Fruit fly (Drosophila melanogaster) whole organism, embryonic: ENCODE results near the gene CG32079.

Source experiments
- Atf-2 ChIP-seq: fragments of 200-800 bp; sonication (Bioruptor generic); optimal IDR thresholded peaks from 2 replicates; lab custom pipeline; 2016; ENCODE audit warnings: missing biosample characterization, missing genetic modification characterization
- Atf6 ChIP-seq: fragments of 200-800 bp; sonication (Bioruptor generic); IDR thresholded peaks from 2 replicates; pipeline ENCODE4 v1.3.6; 2022; ENCODE audit warnings: missing biosample characterization, missing genetic modification characterization
- Awh ChIP-seq: fragments of 200-800 bp; sonication (Bioruptor generic); IDR thresholded peaks from 2 replicates; pipeline ENCODE4, ENCODE4 v1.3.6; 2022; ENCODE audit warnings: missing biosample characterization, missing genetic modification characterization
- CG12769 ChIP-seq: fragments of 200-800 bp; sonication (Bioruptor generic); optimal IDR thresholded peaks from 2 replicates; lab custom pipeline; 2019; ENCODE audit warnings: missing biosample characterization, mild to moderate bottlenecking, missing genetic modification characterization, moderate library complexity
- CG13775 ChIP-seq: fragments of 200-800 bp; sonication (Bioruptor generic); optimal IDR thresholded peaks from 3 replicates; lab custom pipeline; 2017; ENCODE audit warnings: missing biosample characterization, mild to moderate bottlenecking, missing genetic modification characterization
- CG15269 ChIP-seq: fragments of 200-800 bp; sonication (Bioruptor generic); optimal IDR thresholded peaks from 2 replicates; lab custom pipeline; 2018; ENCODE audit warnings: missing biosample characterization, mild to moderate bottlenecking, missing genetic modification characterization, moderate library complexity
- CG17328 ChIP-seq: fragments of 200-800 bp; sonication (Bioruptor generic); IDR thresholded peaks from 2 replicates; pipeline ENCODE4 v1.3.6; 2022; ENCODE audit warnings: missing biosample characterization, missing genetic modification characterization
- CG18476 ChIP-seq: fragments of 200-800 bp; sonication (Bioruptor generic); optimal IDR thresholded peaks from 2 replicates; lab custom pipeline; 2016; ENCODE audit warnings: missing biosample characterization, mild to moderate bottlenecking, missing genetic modification characterization
- CG2116 ChIP-seq: fragments of 200-800 bp; sonication (Bioruptor generic); optimal IDR thresholded peaks from 3 replicates; lab custom pipeline; 2018; ENCODE audit warnings: missing biosample characterization, mild to moderate bottlenecking, missing genetic modification characterization
- CG2129 ChIP-seq: fragments of 200-800 bp; sonication (Bioruptor generic); IDR thresholded peaks from 2 replicates; pipeline ENCODE4 v1.3.6; 2022; ENCODE audit warnings: missing biosample characterization, missing genetic modification characterization; ENCODE audit not compliant: partially characterized antibody
- CG32772 ChIP-seq: fragments of 200-800 bp; sonication (Bioruptor generic); IDR thresholded peaks from 2 replicates; pipeline ENCODE4 v1.3.6; 2022; ENCODE audit warnings: missing biosample characterization, missing genetic modification characterization
- CG4854 ChIP-seq: fragments of 200-800 bp; sonication (Bioruptor generic); optimal IDR thresholded peaks from 2 replicates; lab custom pipeline; 2016; ENCODE audit warnings: missing biosample characterization, missing genetic modification characterization, inconsistent platforms
- CG6254 ChIP-seq: fragments of 200-800 bp; sonication (Bioruptor generic); optimal IDR thresholded peaks from 3 replicates; lab custom pipeline; 2017; ENCODE audit warnings: mild to moderate bottlenecking, missing biosample characterization, missing genetic modification reagents, missing genetic modification characterization
- CG7357 ChIP-seq: fragments of 200-800 bp; sonication (Bioruptor generic); IDR thresholded peaks from 3 replicates; pipeline ENCODE4 v1.3.6; 2022; ENCODE audit warnings: missing biosample characterization, missing genetic modification characterization
- CG7372 ChIP-seq: fragments of 200-800 bp; sonication (Bioruptor generic); IDR thresholded peaks from 2 replicates; pipeline ENCODE4 v1.3.6; 2022; ENCODE audit warnings: missing biosample characterization, missing genetic modification characterization
- CG7786 ChIP-seq: fragments of 200-800 bp; sonication (Bioruptor generic); optimal IDR thresholded peaks from 2 replicates; lab custom pipeline; 2016; ENCODE audit warnings: missing biosample characterization, missing genetic modification characterization
- CG7963 ChIP-seq: fragments of 200-800 bp; sonication (Bioruptor generic); IDR thresholded peaks from 3 replicates; pipeline ENCODE4 v1.3.6; 2022; ENCODE audit warnings: missing biosample characterization, missing genetic modification characterization; ENCODE audit not compliant: partially characterized antibody
- CG8089 ChIP-seq: fragments of 200-800 bp; sonication (Bioruptor generic); optimal IDR thresholded peaks from 3 replicates; lab custom pipeline; 2016; ENCODE audit warnings: missing biosample characterization, missing genetic modification characterization
- CG8388 ChIP-seq: fragments of 200-800 bp; sonication (Bioruptor generic); optimal IDR thresholded peaks from 2 replicates; lab custom pipeline; 2019; ENCODE audit warnings: missing biosample characterization, mild to moderate bottlenecking, missing genetic modification characterization, moderate library complexity
- CG8924 ChIP-seq: fragments of 200-800 bp; optimal IDR thresholded peaks from 3 replicates; lab custom pipeline; 2019; ENCODE audit warnings: missing biosample characterization, mild to moderate bottlenecking, missing genetic modification characterization, moderate library complexity
- CG9727 ChIP-seq: fragments of 200-800 bp; sonication (Bioruptor generic); optimal IDR thresholded peaks from 3 replicates; lab custom pipeline; 2017; ENCODE audit warnings: missing biosample characterization, mild to moderate bottlenecking, missing genetic modification characterization
- Dip2 ChIP-seq: fragments of 200-800 bp; sonication (Bioruptor generic); IDR thresholded peaks from 2 replicates; pipeline ENCODE4 v1.3.6; 2022; ENCODE audit warnings: missing biosample characterization, missing genetic modification characterization
- Dip3 ChIP-seq: fragments of 200-800 bp; sonication (Bioruptor generic); optimal IDR thresholded peaks from 3 replicates; lab custom pipeline; 2016; ENCODE audit warnings: missing biosample characterization, missing genetic modification characterization
- Doc2 ChIP-seq: fragments of 200-800 bp; sonication (Bioruptor generic); IDR thresholded peaks from 2 replicates; pipeline ENCODE4 v1.3.6; 2022; ENCODE audit warnings: missing biosample characterization, missing genetic modification characterization
- Drgx ChIP-seq: fragments of 200-800 bp; sonication (Bioruptor generic); IDR thresholded peaks from 2 replicates; pipeline ENCODE4 v1.3.6; 2022; ENCODE audit warnings: missing biosample characterization, missing genetic modification characterization
- Gug ChIP-seq: fragments of 200-800 bp; sonication (Bioruptor generic); IDR thresholded peaks from 4 replicates; pipeline ENCODE4 v1.3.6; 2022; ENCODE audit warnings: missing biosample characterization, missing genetic modification characterization
- HLH54F ChIP-seq: fragments of 200-800 bp; sonication (Bioruptor generic); optimal IDR thresholded peaks from 3 replicates; lab custom pipeline; 2016; ENCODE audit warnings: missing biosample characterization, missing genetic modification characterization
- Max ChIP-seq: fragments of 200-800 bp; sonication (Bioruptor generic); optimal IDR thresholded peaks from 2 replicates; lab custom pipeline; 2016; ENCODE audit warnings: missing biosample characterization, mild to moderate bottlenecking, missing genetic modification characterization
- Nf-YB ChIP-seq: fragments of 200-800 bp; sonication (Bioruptor generic); optimal IDR thresholded peaks from 3 replicates; lab custom pipeline; 2019; ENCODE audit warnings: missing biosample characterization, mild to moderate bottlenecking, missing genetic modification characterization, moderate library complexity
- Oaz ChIP-seq: fragments of 200-800 bp; sonication (Bioruptor generic); IDR thresholded peaks from 2 replicates; pipeline ENCODE4 v1.3.6; 2022; ENCODE audit warnings: missing biosample characterization, missing genetic modification characterization
- Sin3A ChIP-seq: fragments of >200 bp; optimal IDR thresholded peaks from 2 replicates; lab custom pipeline; 2018
- Spps ChIP-seq: fragments of 200-800 bp; sonication (Bioruptor generic); optimal IDR thresholded peaks from 2 replicates; lab custom pipeline; 2018; ENCODE audit warnings: missing biosample characterization, mild to moderate bottlenecking, missing genetic modification characterization
- Vsx1 ChIP-seq: fragments of 200-800 bp; sonication (Bioruptor generic); optimal IDR thresholded peaks from 2 replicates; lab custom pipeline; 2017; ENCODE audit warnings: missing biosample characterization, mild to moderate bottlenecking, missing genetic modification characterization, missing genetic modification reagents
- abd-A ChIP-seq: fragments of 200-800 bp; sonication (Bioruptor generic); optimal IDR thresholded peaks from 3 replicates; lab custom pipeline; 2019; ENCODE audit warnings: missing biosample characterization, mild to moderate bottlenecking, missing genetic modification characterization, moderate library complexity
- aop ChIP-seq: fragments of 200-800 bp; sonication (Bioruptor generic); IDR thresholded peaks from 2 replicates; pipeline ENCODE4 v1.3.6; 2022; ENCODE audit warnings: missing biosample characterization, missing genetic modification characterization
- bigmax ChIP-seq: fragments of 200-800 bp; sonication (Bioruptor generic); optimal IDR thresholded peaks from 2 replicates; lab custom pipeline; 2018; ENCODE audit warnings: missing biosample characterization, mild to moderate bottlenecking, missing genetic modification characterization
- chif ChIP-seq, 2 experiments: fragments of 200-800 bp; sonication (Bioruptor generic); optimal IDR thresholded peaks; 3 replicates each; lab custom pipeline; 2016; ENCODE audit warnings: missing biosample characterization in 2 of 2, missing genetic modification characterization in 2 of 2
- chm ChIP-seq: fragments of 200-800 bp; sonication (Bioruptor generic); IDR thresholded peaks from 2 replicates; pipeline ENCODE4 v1.3.6; 2022; ENCODE audit warnings: missing biosample characterization, missing genetic modification characterization
- chn ChIP-seq: fragments of 200-800 bp; sonication (Bioruptor generic); optimal IDR thresholded peaks from 2 replicates; lab custom pipeline; 2016; ENCODE audit warnings: missing biosample characterization, missing genetic modification characterization
- croc ChIP-seq: fragments of 200-800 bp; sonication (Bioruptor generic); conservative IDR thresholded peaks from 3 replicates; pipeline ENCODE4 v1.3.6; 2022; ENCODE audit warnings: missing biosample characterization, missing genetic modification characterization
- disco-r ChIP-seq: fragments of 200-800 bp; sonication (Bioruptor generic); optimal IDR thresholded peaks from 2 replicates; lab custom pipeline; 2016; ENCODE audit warnings: missing biosample characterization, missing genetic modification characterization
- ind ChIP-seq: fragments of 200-800 bp; sonication (Bioruptor generic); optimal IDR thresholded peaks from 3 replicates; lab custom pipeline; 2016; ENCODE audit warnings: missing biosample characterization, missing genetic modification characterization
- maf-S ChIP-seq: fragments of 200-800 bp; sonication (Bioruptor generic); optimal IDR thresholded peaks from 2 replicates; lab custom pipeline; 2016; ENCODE audit warnings: missing biosample characterization, missing genetic modification characterization
- mirr ChIP-seq: fragments of 200-800 bp; sonication (Bioruptor generic); optimal IDR thresholded peaks from 3 replicates; lab custom pipeline; 2018; ENCODE audit warnings: missing biosample characterization, mild to moderate bottlenecking, missing genetic modification characterization
- nerfin-1 ChIP-seq: fragments of 200-800 bp; sonication (Bioruptor generic); optimal IDR thresholded peaks from 3 replicates; lab custom pipeline; 2019; ENCODE audit warnings: missing biosample characterization, mild to moderate bottlenecking, missing genetic modification characterization, moderate library complexity
- pros ChIP-seq: fragments of 200-800 bp; sonication (Bioruptor generic); optimal IDR thresholded peaks from 3 replicates; lab custom pipeline; 2019; ENCODE audit warnings: missing biosample characterization, mild to moderate bottlenecking, missing genetic modification characterization, moderate library complexity
- run ChIP-seq: fragments of 200-800 bp; sonication (Bioruptor generic); optimal IDR thresholded peaks from 3 replicates; lab custom pipeline; 2018; ENCODE audit warnings: missing biosample characterization, mild to moderate bottlenecking, missing genetic modification characterization
- tgo ChIP-seq: fragments of 200-800 bp; sonication (Bioruptor generic); IDR thresholded peaks from 3 replicates; pipeline ENCODE4 v1.3.6; 2022; ENCODE audit warnings: missing biosample characterization, missing genetic modification characterization
- tio ChIP-seq: fragments of 200-800 bp; sonication (Bioruptor generic); optimal IDR thresholded peaks from 2 replicates; lab custom pipeline; 2017; ENCODE audit warnings: missing biosample characterization, missing genetic modification characterization, inconsistent platforms
- twi ChIP-seq: fragments of 200-800 bp; optimal IDR thresholded peaks from 2 replicates; lab custom pipeline; 2019; ENCODE audit warnings: missing biosample characterization, mild to moderate bottlenecking, missing genetic modification characterization, moderate library complexity
- unc-4 ChIP-seq: fragments of 200-800 bp; sonication (Bioruptor generic); IDR thresholded peaks from 2 replicates; pipeline ENCODE4 v1.3.6; 2022; ENCODE audit warnings: missing biosample characterization, missing genetic modification characterization; ENCODE audit not compliant: partially characterized antibody

The CG32079 gene

dm6 chr3L:11064689-11065088 is 39.3 kb downstream of the CG32079 start, which contains the start of the genes CG32075, CG45101 and SuUR (continued):
- peak; percentile 94 for TF ChIP-seq tgo (GFP tag; lab: Robert Waterston, UW)
- peak; percentile 84 for TF ChIP-seq CG4854 (GFP tag; lab: Kevin White, UChicago)
- peak; percentile 90 for TF ChIP-seq chm (GFP tag; lab: Robert Waterston, UW)
- TF ChIP-seq Dip3 (GFP tag; lab: Kevin White, UChicago) = peak; percentile 91
- peak; percentile 67 for TF ChIP-seq CG2116
- no peak; the same call in 1 of the 2 replicates for TF ChIP-seq aop (GFP tag; lab: Robert Waterston, UW)
- TF ChIP-seq CG12769 (tag; lab: Kevin White, UChicago) = peak; percentile 81
- peak; percentile 88 for TF ChIP-seq CG32772 (GFP tag; lab: Robert Waterston, UW)
- peak; percentile 74 for TF ChIP-seq Oaz (GFP tag; lab: Robert Waterston, UW)
- TF ChIP-seq CG17328 (GFP tag; lab: Robert Waterston, UW) = peak; percentile 89
- TF ChIP-seq abd-A (tag; lab: Kevin White, UChicago) = no peak
- no peak for TF ChIP-seq Dip2 (GFP tag; lab: Robert Waterston, UW)
- peak; percentile 80 for TF ChIP-seq CG15269 (tag; lab: Kevin White, UChicago)
- TF ChIP-seq unc-4 (GFP tag; lab: Robert Waterston, UW) = no peak
- peak; percentile 75 for TF ChIP-seq CG8089 (GFP tag; lab: Kevin White, UChicago)
- peak; percentile 84 for TF ChIP-seq Gug (GFP tag; lab: Robert Waterston, UW)
- peak; percentile 80 for TF ChIP-seq CG7372 (GFP tag; lab: Robert Waterston, UW)
- TF ChIP-seq ind (GFP tag; lab: Kevin White, UChicago) = peak; percentile 89
- 0 out of 2 replicates have a peak, but pooled peaks have one; percentile 28 for TF ChIP-seq Doc2 (GFP tag; lab: Robert Waterston, UW)
- peak; percentile 82 for TF ChIP-seq Drgx (GFP tag; lab: Robert Waterston, UW)
- TF ChIP-seq CG8924 (tag; lab: Kevin White, UChicago) = peak; percentile 86
- TF ChIP-seq CG7357 = peak; percentile 64; the same call in 1 of the 3 replicates
- peak; percentile 75 for TF ChIP-seq maf-S
- peak; percentile 86 for TF ChIP-seq Atf6 (GFP tag; lab: Robert Waterston, UW)
- peak; percentile 89 to 94 for TF ChIP-seq chif (GFP tag; optimal IDR thresholded peaks at IDR 0.05; lab: Kevin White, UChicago)
- TF ChIP-seq HLH54F (GFP tag; lab: Kevin White, UChicago) = peak; percentile 92
- TF ChIP-seq CG8388 = peak; percentile 82
- TF ChIP-seq twi (tag; lab: Kevin White, UChicago) = peak; percentile 72
- peak; percentile 54 for TF ChIP-seq CG6254 (GFP tag; lab: Kevin White, UChicago)
- peak; percentile 75 for TF ChIP-seq Sin3A (lab: Kevin White, UChicago)
- peak; percentile 53 for TF ChIP-seq Nf-YB
- TF ChIP-seq mirr (GFP tag; lab: Kevin White, UChicago) = peak; percentile 5
- peak; percentile 90 for TF ChIP-seq CG7786 (GFP tag; lab: Kevin White, UChicago)
- TF ChIP-seq Spps = peak; percentile 76
- TF ChIP-seq nerfin-1 (tag; lab: Kevin White, UChicago) = peak; percentile 77
- no peak for TF ChIP-seq CG2129
- TF ChIP-seq Awh (GFP tag; lab: Robert Waterston, UW) = peak; percentile 71; the same call in 1 of the 2 replicates
- TF ChIP-seq bigmax (GFP tag; lab: Kevin White, UChicago) = no peak
- TF ChIP-seq Max (GFP tag; lab: Kevin White, UChicago) = peak; percentile 93
- no peak for TF ChIP-seq pros (GFP tag; lab: Kevin White, UChicago)
- TF ChIP-seq Vsx1 (GFP tag; lab: Kevin White, UChicago) = peak; percentile 59
- peak; percentile 93 for TF ChIP-seq CG13775
- TF ChIP-seq CG7963 (GFP tag; lab: Robert Waterston, UW) = no peak; the same call in 2 of the 3 replicates
- peak; percentile 51 for TF ChIP-seq disco-r (GFP tag; lab: Kevin White, UChicago)
- TF ChIP-seq CG9727 (GFP tag; lab: Kevin White, UChicago) = peak; percentile 85
- peak; percentile 82 for TF ChIP-seq CG18476 (GFP tag; lab: Kevin White, UChicago)
- peak; percentile 82 for TF ChIP-seq Atf-2
- TF ChIP-seq croc (GFP tag; lab: Robert Waterston, UW) = peak; percentile 74
- peak; percentile 80 for TF ChIP-seq run (tag; lab: Kevin White, UChicago)
- TF ChIP-seq chn (GFP tag; lab: Kevin White, UChicago) = peak; percentile 92
- peak; percentile 85 for TF ChIP-seq tio (GFP tag; lab: Kevin White, UChicago)
